Fruit fly (Drosophila melanogaster) whole organism, embryonic: ENCODE data around the gene PolG2.

ENCODE experiments used
- ATbp ChIP-seq: fragments of 200-800 bp; sonication (Bioruptor generic); optimal IDR thresholded peaks from 2 replicates; lab custom pipeline; 2017; ENCODE audit warnings: missing biosample characterization, mild to moderate bottlenecking, missing genetic modification characterization, missing genetic modification reagents
- CG10267 ChIP-seq: fragments of 200-800 bp; sonication (Bioruptor generic); optimal IDR thresholded peaks from 2 replicates; lab custom pipeline; 2018; ENCODE audit warnings: missing biosample characterization, mild to moderate bottlenecking, missing genetic modification characterization, moderate library complexity
- CG13123 ChIP-seq: fragments of 200-800 bp; sonication (Bioruptor generic); optimal IDR thresholded peaks from 2 replicates; lab custom pipeline; 2016; ENCODE audit warnings: missing biosample characterization, missing genetic modification characterization
- CG14710 ChIP-seq: fragments of 200-800 bp; sonication (Bioruptor generic); optimal IDR thresholded peaks from 3 replicates; lab custom pipeline; 2019; ENCODE audit warnings: missing biosample characterization, mild to moderate bottlenecking, missing genetic modification characterization, moderate library complexity
- CG16863 ChIP-seq: fragments of 200-800 bp; sonication (Bioruptor generic); optimal IDR thresholded peaks from 3 replicates; lab custom pipeline; 2016; ENCODE audit warnings: missing biosample characterization, missing genetic modification characterization
- CG2116 ChIP-seq: fragments of 200-800 bp; sonication (Bioruptor generic); optimal IDR thresholded peaks from 3 replicates; lab custom pipeline; 2018; ENCODE audit warnings: missing biosample characterization, mild to moderate bottlenecking, missing genetic modification characterization
- CG2120 ChIP-seq: fragments of 200-800 bp; sonication (Bioruptor generic); optimal IDR thresholded peaks from 3 replicates; lab custom pipeline; 2016; ENCODE audit warnings: missing biosample characterization, missing genetic modification characterization
- CG2712 ChIP-seq: fragments of 200-800 bp; optimal IDR thresholded peaks from 3 replicates; lab custom pipeline; 2019; ENCODE audit warnings: missing biosample characterization, mild to moderate bottlenecking, missing genetic modification characterization, moderate library complexity
- CG30403 ChIP-seq: fragments of 200-800 bp; sonication (Bioruptor generic); optimal IDR thresholded peaks from 3 replicates; lab custom pipeline; 2016; ENCODE audit warnings: missing biosample characterization, missing genetic modification characterization
- CG3065 ChIP-seq: fragments of 200-800 bp; sonication (Bioruptor generic); optimal IDR thresholded peaks from 2 replicates; lab custom pipeline; 2016; ENCODE audit warnings: missing biosample characterization, missing genetic modification characterization
- CG33213 ChIP-seq: fragments of 200-800 bp; sonication (Bioruptor generic); optimal IDR thresholded peaks from 3 replicates; lab custom pipeline; 2016; ENCODE audit warnings: missing biosample characterization, missing genetic modification characterization
- CG34422 ChIP-seq: fragments of 200-800 bp; sonication (Bioruptor generic); IDR thresholded peaks from 3 replicates; pipeline ENCODE4 v1.3.6; 2022; ENCODE audit warnings: missing biosample characterization, missing genetic modification characterization
- CG3847 ChIP-seq: fragments of 200-800 bp; sonication (Bioruptor generic); IDR thresholded peaks from 2 replicates; pipeline ENCODE4 v1.3.6; 2022; ENCODE audit warnings: missing biosample characterization, missing genetic modification characterization
- CG4424 ChIP-seq: fragments of 200-800 bp; sonication (Bioruptor generic); optimal IDR thresholded peaks from 3 replicates; lab custom pipeline; 2016; ENCODE audit warnings: missing biosample characterization, missing genetic modification characterization
- CG4617 ChIP-seq: fragments of 200-800 bp; sonication (Bioruptor generic); optimal IDR thresholded peaks from 3 replicates; lab custom pipeline; 2016; ENCODE audit warnings: missing biosample characterization, missing genetic modification characterization, borderline replicate concordance
- CG7987 ChIP-seq: fragments of 200-800 bp; sonication (Bioruptor generic); optimal IDR thresholded peaks from 2 replicates; lab custom pipeline; 2018; ENCODE audit warnings: missing biosample characterization, mild to moderate bottlenecking, missing genetic modification characterization, moderate library complexity
- CG9797 ChIP-seq: fragments of 200-800 bp; sonication (Bioruptor generic); optimal IDR thresholded peaks from 3 replicates; lab custom pipeline; 2018; ENCODE audit warnings: missing biosample characterization, mild to moderate bottlenecking, missing genetic modification characterization
- CHES-1-like ChIP-seq: fragments of 200-800 bp; sonication (Bioruptor generic); optimal IDR thresholded peaks from 2 replicates; lab custom pipeline; 2016; ENCODE audit warnings: missing biosample characterization, missing genetic modification characterization
- Dbx ChIP-seq: fragments of 200-800 bp; sonication (Bioruptor generic); IDR thresholded peaks from 3 replicates; pipeline ENCODE4 v1.3.6; 2022; ENCODE audit warnings: missing biosample characterization, missing genetic modification characterization
- Dek ChIP-seq: fragments of 200-800 bp; sonication (Bioruptor generic); optimal IDR thresholded peaks from 3 replicates; lab custom pipeline; 2019; ENCODE audit warnings: missing biosample characterization, mild to moderate bottlenecking, missing genetic modification characterization, moderate library complexity
- Doc2 ChIP-seq: fragments of 200-800 bp; sonication (Bioruptor generic); IDR thresholded peaks from 2 replicates; pipeline ENCODE4 v1.3.6; 2022; ENCODE audit warnings: missing biosample characterization, missing genetic modification characterization
- Dp ChIP-seq: fragments of 200-800 bp; sonication (Bioruptor generic); optimal IDR thresholded peaks from 2 replicates; lab custom pipeline; 2018; ENCODE audit warnings: missing biosample characterization, mild to moderate bottlenecking, missing genetic modification characterization, moderate library complexity
- Ets65A ChIP-seq: fragments of 200-800 bp; sonication (Bioruptor generic); peaks from one replicate; lab custom pipeline; 2016; ENCODE audit warnings: missing biosample characterization, missing genetic modification characterization
- Ets97D ChIP-seq: fragments of 200-800 bp; sonication (Bioruptor generic); optimal IDR thresholded peaks from 3 replicates; lab custom pipeline; 2016; ENCODE audit warnings: missing biosample characterization, missing genetic modification characterization
- Fer1 ChIP-seq: fragments of 200-800 bp; sonication (Bioruptor generic); optimal IDR thresholded peaks from 2 replicates; lab custom pipeline; 2017; ENCODE audit warnings: missing biosample characterization, mild to moderate bottlenecking, missing genetic modification characterization
- HmgZ ChIP-seq: fragments of 200-800 bp; sonication (Bioruptor generic); optimal IDR thresholded peaks from 2 replicates; lab custom pipeline; 2018; ENCODE audit warnings: missing biosample characterization, mild to moderate bottlenecking, missing genetic modification characterization
- Lhr ChIP-seq: fragments of 200-800 bp; sonication (Bioruptor generic); optimal IDR thresholded peaks from 3 replicates; lab custom pipeline; 2017; ENCODE audit warnings: mild to moderate bottlenecking, missing biosample characterization, missing genetic modification reagents, missing genetic modification characterization
- MBD-R2 ChIP-seq: fragments of 200-800 bp; sonication (Bioruptor generic); IDR thresholded peaks from 2 replicates; pipeline ENCODE4 v1.3.6; 2022; ENCODE audit warnings: missing biosample characterization, missing genetic modification characterization
- MESR4 ChIP-seq: fragments of 200-800 bp; sonication (Bioruptor generic); optimal IDR thresholded peaks from 2 replicates; lab custom pipeline; 2018; ENCODE audit warnings: missing biosample characterization, mild to moderate bottlenecking, missing genetic modification characterization, moderate library complexity
- Max ChIP-seq: fragments of 200-800 bp; sonication (Bioruptor generic); optimal IDR thresholded peaks from 2 replicates; lab custom pipeline; 2016; ENCODE audit warnings: missing biosample characterization, mild to moderate bottlenecking, missing genetic modification characterization
- Med ChIP-seq: fragments of 200-800 bp; sonication (Bioruptor generic); peaks from one replicate; lab custom pipeline; 2016; ENCODE audit warnings: missing biosample characterization, missing genetic modification characterization, mild to moderate bottlenecking, inconsistent platforms, moderate library complexity
- Myb ChIP-seq: fragments of 200-800 bp; sonication (Bioruptor generic); optimal IDR thresholded peaks from 2 replicates; lab custom pipeline; 2016; ENCODE audit warnings: missing biosample characterization, missing genetic modification characterization
- NK7.1 ChIP-seq: fragments of 200-800 bp; sonication (Bioruptor generic); optimal IDR thresholded peaks from 3 replicates; lab custom pipeline; 2016; ENCODE audit warnings: missing biosample characterization, missing genetic modification characterization
- Optix ChIP-seq: fragments of 200-800 bp; sonication (Bioruptor generic); IDR thresholded peaks from 3 replicates; pipeline ENCODE4 v1.3.6; 2022; ENCODE audit warnings: missing biosample characterization, missing genetic modification characterization
- Sin3A ChIP-seq: fragments of >200 bp; optimal IDR thresholded peaks from 2 replicates; lab custom pipeline; 2018
- bowl ChIP-seq: fragments of 200-800 bp; sonication (Bioruptor generic); IDR thresholded peaks from 2 replicates; pipeline ENCODE4 v1.3.6; 2022; ENCODE audit warnings: missing biosample characterization, missing genetic modification characterization
- chn ChIP-seq: fragments of 200-800 bp; sonication (Bioruptor generic); optimal IDR thresholded peaks from 2 replicates; lab custom pipeline; 2016; ENCODE audit warnings: missing biosample characterization, missing genetic modification characterization
- dm ChIP-seq: fragments of 200-800 bp; sonication (Bioruptor generic); optimal IDR thresholded peaks from 3 replicates; lab custom pipeline; 2016; ENCODE audit warnings: missing biosample characterization, missing genetic modification characterization
- gfzf ChIP-seq: fragments of 200-800 bp; sonication (Bioruptor generic); optimal IDR thresholded peaks from 2 replicates; lab custom pipeline; 2016; ENCODE audit warnings: missing biosample characterization, mild to moderate bottlenecking, missing genetic modification characterization, moderate library complexity
- gt ChIP-seq: fragments of 200-800 bp; sonication (Bioruptor generic); IDR thresholded peaks from 2 replicates; pipeline ENCODE4 v1.3.6; 2022; ENCODE audit warnings: missing biosample characterization, missing genetic modification characterization
- lmd ChIP-seq: fragments of 200-800 bp; sonication (Bioruptor generic); IDR thresholded peaks from 2 replicates; pipeline ENCODE4 v1.3.6; 2022; ENCODE audit warnings: missing biosample characterization, missing genetic modification characterization
- nerfin-1 ChIP-seq: fragments of 200-800 bp; sonication (Bioruptor generic); optimal IDR thresholded peaks from 3 replicates; lab custom pipeline; 2019; ENCODE audit warnings: missing biosample characterization, mild to moderate bottlenecking, missing genetic modification characterization, moderate library complexity
- nerfin-2 ChIP-seq: fragments of 200-800 bp; sonication (Bioruptor generic); IDR thresholded peaks from 2 replicates; pipeline ENCODE4 v1.3.6; 2022; ENCODE audit warnings: missing biosample characterization, missing genetic modification characterization; ENCODE audit not compliant: partially characterized antibody
- nmo ChIP-seq: fragments of 200-800 bp; sonication (Bioruptor generic); optimal IDR thresholded peaks from 2 replicates; lab custom pipeline; 2018; ENCODE audit warnings: missing biosample characterization, mild to moderate bottlenecking, missing genetic modification characterization, moderate library complexity
- phol ChIP-seq: fragments of 200-800 bp; sonication (Bioruptor generic); optimal IDR thresholded peaks from 3 replicates; lab custom pipeline; 2018; ENCODE audit warnings: missing biosample characterization, mild to moderate bottlenecking, missing genetic modification characterization, moderate library complexity
- pzg ChIP-seq: fragments of 200-800 bp; sonication (Bioruptor generic); optimal IDR thresholded peaks from 3 replicates; lab custom pipeline; 2018; ENCODE audit warnings: missing biosample characterization, mild to moderate bottlenecking, missing genetic modification characterization, moderate library complexity
- trem ChIP-seq: fragments of 200-800 bp; optimal IDR thresholded peaks from 3 replicates; lab custom pipeline; 2019; ENCODE audit warnings: missing biosample characterization, mild to moderate bottlenecking, missing genetic modification characterization, moderate library complexity
- vnd ChIP-seq: fragments of 200-800 bp; sonication (Bioruptor generic); IDR thresholded peaks from 3 replicates; pipeline ENCODE4 v1.3.6; 2022; ENCODE audit warnings: missing biosample characterization, missing genetic modification characterization; ENCODE audit not compliant: partially characterized antibody
- vvl ChIP-seq: fragments of 200-800 bp; sonication (Bioruptor generic); IDR thresholded peaks from 2 replicates; pipeline ENCODE4 v1.3.6; 2022; ENCODE audit warnings: missing biosample characterization, missing genetic modification characterization
- zen ChIP-seq: fragments of 200-800 bp; sonication (Bioruptor generic); optimal IDR thresholded peaks from 3 replicates; lab custom pipeline; 2018; ENCODE audit warnings: missing biosample characterization, mild to moderate bottlenecking, missing genetic modification characterization, moderate library complexity

PolG2 gene

dm6 chr2L:13801166-13801565 lies 31.7 kb downstream of the PolG2 start (continued):
- TF ChIP-seq ATbp (GFP tag; lab: Kevin White, UChicago): peak; percentile 76
- TF ChIP-seq CG7987: peak; percentile 15
- peak; percentile 35 for TF ChIP-seq Fer1 (GFP tag; lab: Kevin White, UChicago)

- TF ChIP-seq Optix (no peak), CG13123 (no peak), CG4617 (GFP tag; lab: Kevin White, UChicago) (peak; percentile 86), CG2116 (peak; percentile 1), CG2120 (peak; percentile 3), CG16863 (GFP tag; lab: Kevin White, UChicago) (peak; percentile 3), pzg (GFP tag; lab: Kevin White, UChicago) (peak; percentile 78), Dp (peak; percentile 68), Dbx (GFP tag; lab: Robert Waterston, UW) (no peak), CG3847 (GFP tag; lab: Robert Waterston, UW) (peak; percentile 31; the same call in 1 of the 2 replicates), CG14710 (tag; lab: Kevin White, UChicago) (peak; percentile 45), bowl (GFP tag; lab: Robert Waterston, UW) (no peak), CHES-1-like (GFP tag; lab: Kevin White, UChicago) (peak; percentile 15), Ets65A (GFP tag; lab: Kevin White, UChicago) (peak; percentile 90), chn (GFP tag; lab: Kevin White, UChicago) (no peak), MESR4 (GFP tag; lab: Kevin White, UChicago) (peak; percentile 99), CG10267 (tag; lab: Kevin White, UChicago) (peak; percentile 94), Sin3A (lab: Kevin White, UChicago) (peak; percentile 34), CG34422 (peak; percentile 45; the same call in 1 of the 3 replicates), CG30403 (GFP tag; lab: Kevin White, UChicago) (peak; percentile 2), CG33213 (GFP tag; lab: Kevin White, UChicago) (no peak), zen (tag; lab: Kevin White, UChicago) (peak; percentile 4), Dek (tag; lab: Kevin White, UChicago) (no peak), Lhr (GFP tag; lab: Kevin White, UChicago) (peak; percentile 27), dm (GFP tag; lab: Kevin White, UChicago) (peak; percentile 13), vnd (GFP tag; lab: Robert Waterston, UW) (no peak), Doc2 (GFP tag; lab: Robert Waterston, UW) (no peak), nmo (GFP tag; lab: Kevin White, UChicago) (peak; percentile 29), HmgZ (peak; percentile 48), NK7.1 (GFP tag; lab: Kevin White, UChicago) (no peak), phol (tag; lab: Kevin White, UChicago) (peak; percentile 21), Ets97D (peak; percentile 62), CG4424 (GFP tag; lab: Kevin White, UChicago) (no peak), Max (GFP tag; lab: Kevin White, UChicago) (no peak), Med (GFP tag; lab: Kevin White, UChicago) (peak; percentile 85), trem (peak; percentile 68), gt (no peak), Myb (GFP tag; lab: Kevin White, UChicago) (peak; percentile 98), vvl (GFP tag; lab: Robert Waterston, UW) (no peak; the same call in 1 of the 2 replicates), nerfin-1 (tag; lab: Kevin White, UChicago) (no peak), CG2712 (no peak), CG3065 (GFP tag; lab: Kevin White, UChicago) (no peak), nerfin-2 (GFP tag; lab: Robert Waterston, UW) (0 out of 2 replicates have a peak, but pooled peaks have one; percentile 23), MBD-R2 (peak; percentile 64), CG9797 (GFP tag; lab: Kevin White, UChicago) (peak; percentile 86), gfzf (GFP tag; lab: Kevin White, UChicago) (peak; percentile 89), lmd (GFP tag; lab: Robert Waterston, UW) (no peak)
These were observed 39.5 kb downstream of the PolG2 start, which contains the start of gene Sec71 for dm6 chr2L:13793405-13793804. Gene Sec71, plus strand, starts transcription at chr2L:13793521.
